Worm (Caenorhabditis elegans): Measurements from ENCODE around the gene ostf-4.

The ostf-4 gene

DNA sequence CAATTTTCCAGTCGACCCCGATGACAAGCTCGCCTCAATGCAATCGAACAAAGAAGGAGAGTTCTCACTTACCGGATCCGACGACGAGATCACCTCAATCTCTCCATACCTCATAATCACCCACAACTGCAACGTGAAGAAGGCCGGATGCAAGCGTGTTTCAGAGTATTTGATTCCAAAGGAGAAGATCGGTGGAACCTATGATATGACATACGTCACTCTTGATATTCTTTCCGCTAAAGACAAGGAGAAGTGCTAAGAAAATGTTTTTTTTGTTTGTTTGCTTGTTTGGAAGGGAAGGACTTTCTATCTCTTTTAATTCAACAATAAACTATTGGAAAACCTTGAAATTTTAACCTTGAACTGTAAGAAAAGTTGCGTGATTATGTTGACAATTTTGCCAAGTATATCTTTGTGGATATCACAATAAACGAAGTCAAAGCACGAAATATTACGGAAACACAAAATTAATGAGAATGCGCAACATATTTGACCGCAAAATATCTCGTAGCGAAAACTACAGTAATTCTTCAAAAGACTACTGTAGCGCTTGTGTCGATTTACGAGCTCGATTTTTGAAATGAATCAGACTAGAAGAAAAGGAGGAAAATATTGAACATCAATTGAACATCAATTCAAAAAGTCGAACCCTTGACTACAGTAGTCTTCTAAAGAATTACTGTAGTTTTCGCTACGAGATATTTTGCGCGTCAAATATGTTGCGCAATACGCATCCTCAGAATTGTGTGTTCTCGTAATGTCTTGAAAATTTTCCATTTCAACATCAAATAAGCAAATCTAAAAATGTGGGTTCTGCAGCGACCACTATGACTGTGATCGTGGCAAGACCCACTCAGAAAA lies 20.9 kb upstream of the ostf-4 start (continued):
- no peak for TF ChIP-seq zfp-2 (tag; optimal IDR thresholded peaks at IDR 0.05)
- TF ChIP-seq nhr-77 (tag; optimal IDR thresholded peaks at IDR 0.05) = no peak
- TF ChIP-seq nhr-25 (tag; optimal IDR thresholded peaks at IDR 0.05; ENCODE audit: borderline replicate concordance, insufficient read depth) = peak; percentile 56
- TF ChIP-seq unc-62 (GFP tag; optimal IDR thresholded peaks at IDR 0.05 in 1 of 2) = peak in 1 of 2 experiments; percentile 8
- TF ChIP-seq unc-62 (tag; optimal IDR thresholded peaks at IDR 0.05) = no peak
- no peak for TF ChIP-seq lim-7 (GFP tag; IDR thresholded peaks at IDR 0.05)
- TF ChIP-seq daf-16 (GFP tag; optimal IDR thresholded peaks at IDR 0.05) = no peak
- TF ChIP-seq daf-16 (tag; optimal IDR thresholded peaks at IDR 0.05) = no peak
- no peak for TF ChIP-seq daf-12 (tag; optimal IDR thresholded peaks at IDR 0.05)

DNA sequence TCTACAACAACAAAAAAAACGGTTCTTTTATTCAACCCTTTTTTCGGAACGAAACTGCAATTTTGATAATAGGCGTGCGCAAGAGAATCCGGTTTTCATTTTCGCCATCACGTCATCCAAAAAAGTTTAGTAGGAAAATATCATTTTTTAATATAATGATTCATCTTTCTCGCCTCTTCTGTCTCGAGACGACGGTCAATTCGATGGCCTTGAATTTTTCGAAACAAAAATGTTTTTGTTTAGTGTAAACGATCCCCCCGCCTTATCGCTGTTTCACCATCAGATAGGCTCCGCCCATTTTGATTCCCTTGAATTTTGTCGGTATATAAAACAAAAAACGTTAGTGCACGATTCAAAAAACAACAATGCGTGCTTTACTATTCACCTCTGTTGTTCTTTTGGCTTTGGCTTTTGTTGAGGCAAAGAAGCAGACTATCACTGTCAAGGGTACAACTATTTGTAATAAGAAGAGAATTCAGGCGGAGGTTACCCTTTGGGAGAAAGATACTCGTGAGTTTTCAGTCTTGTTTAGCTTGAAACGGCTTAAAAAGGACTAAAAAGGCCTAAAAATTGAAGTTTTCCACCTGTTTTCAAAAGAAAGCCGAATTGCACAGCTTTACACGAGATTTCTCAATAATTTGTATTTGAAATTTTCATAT lies 19.3 kb upstream of the ostf-4 start, which contains the start of gene ttr-15:
ttr-15 (plus strand) TSS at position 340 of the 659 bp plus-strand sequence.
- TF ChIP-seq F26F4.8 (GFP tag; conservative IDR thresholded peaks at IDR 0.05) = no peak
- no peak for TF ChIP-seq fkh-10 (GFP tag; optimal IDR thresholded peaks at IDR 0.05)
- peak; percentile 19 for TF ChIP-seq mes-2 (tag; optimal IDR thresholded peaks at IDR 0.05; ENCODE audit: poor library complexity, severe bottlenecking)
- TF ChIP-seq php-3 (GFP tag; IDR thresholded peaks at IDR 0.05) = no peak
- TF ChIP-seq nhr-6 (tag; optimal IDR thresholded peaks at IDR 0.05) = no peak
- no peak for TF ChIP-seq Y75B8A.6 (GFP tag; IDR thresholded peaks at IDR 0.05)
- TF ChIP-seq aly-2 (tag; optimal IDR thresholded peaks at IDR 0.05) = no peak
- peak; percentile 24 for TF ChIP-seq mxl-3 (GFP tag; optimal IDR thresholded peaks at IDR 0.05)
- no peak for TF ChIP-seq saeg-2 (GFP tag; IDR thresholded peaks at IDR 0.05)
- TF ChIP-seq hlh-11 (tag; optimal IDR thresholded peaks at IDR 0.05) = peak; percentile 51
- peak in 1 of 2 experiments; percentile 12 for TF ChIP-seq mdl-1 (tag; optimal IDR thresholded peaks at IDR 0.05)
- no peak for TF ChIP-seq lin-38 (GFP tag; IDR thresholded peaks at IDR 0.05)
- no peak for TF ChIP-seq ZK337.2 (GFP tag; IDR thresholded peaks at IDR 0.05)
- no peak for TF ChIP-seq daf-12 (tag; optimal IDR thresholded peaks at IDR 0.05)
- no peak for TF ChIP-seq ctbp-1 (GFP tag; IDR thresholded peaks at IDR 0.05)
- no peak for TF ChIP-seq ceh-32 (tag; optimal IDR thresholded peaks at IDR 0.05; ENCODE audit: poor library complexity)
- no peak for TF ChIP-seq fos-1 (tag; optimal IDR thresholded peaks at IDR 0.05)
- TF ChIP-seq tra-1 (GFP tag; IDR thresholded peaks at IDR 0.05) = 0 out of 2 replicates have a peak, but pooled peaks have one; percentile 28
- no peak for TF ChIP-seq pqm-1 (tag; optimal IDR thresholded peaks at IDR 0.05)
- TF ChIP-seq spr-3 (GFP tag; optimal IDR thresholded peaks at IDR 0.05) = no peak
- no peak for TF ChIP-seq zag-1 (tag; optimal IDR thresholded peaks at IDR 0.05)
- no peak for TF ChIP-seq lin-39 (tag; optimal IDR thresholded peaks at IDR 0.05)
- no peak for TF ChIP-seq ceh-82 (tag; optimal IDR thresholded peaks at IDR 0.05)
- TF ChIP-seq mdt-29 (GFP tag; IDR thresholded peaks at IDR 0.05) = no peak
- TF ChIP-seq dve-1 (tag; optimal IDR thresholded peaks at IDR 0.05; ENCODE audit: insufficient read depth) = peak; percentile 72
- peak; percentile 38 for TF ChIP-seq nhr-25 (tag; optimal IDR thresholded peaks at IDR 0.05; ENCODE audit: borderline replicate concordance, insufficient read depth)
- TF ChIP-seq F37D6.2 (tag; optimal IDR thresholded peaks at IDR 0.05) = no peak
- peak; percentile 96 for TF ChIP-seq ama-1 (optimal IDR thresholded peaks at IDR 0.05)
- no peak for TF ChIP-seq unc-130 (GFP tag; optimal IDR thresholded peaks at IDR 0.05)
- no peak for TF ChIP-seq gei-8 (GFP tag; optimal IDR thresholded peaks at IDR 0.05)
- no peak for TF ChIP-seq F49E8.2 (tag; optimal IDR thresholded peaks at IDR 0.05; ENCODE audit: borderline replicate concordance)
- TF ChIP-seq ceh-62 (tag; optimal IDR thresholded peaks at IDR 0.05) = no peak
- TF ChIP-seq duxl-1 (tag; optimal IDR thresholded peaks at IDR 0.05; ENCODE audit: poor library complexity) = no peak
- no peak for TF ChIP-seq snpc-4 (tag; optimal IDR thresholded peaks at IDR 0.05)
- TF ChIP-seq Y48G9A.11 (GFP tag; IDR thresholded peaks at IDR 0.05) = no peak
- no peak for TF ChIP-seq nhr-77 (tag; optimal IDR thresholded peaks at IDR 0.05)
- TF ChIP-seq dpl-1 (GFP tag; optimal IDR thresholded peaks at IDR 0.05) = no peak
- peak; percentile 34 for TF ChIP-seq hlh-30 (tag; optimal IDR thresholded peaks at IDR 0.05; ENCODE audit: insufficient read depth)
- peak; percentile 1 for TF ChIP-seq nhr-76 (tag; optimal IDR thresholded peaks at IDR 0.05)
- TF ChIP-seq set-16 (GFP tag; IDR thresholded peaks at IDR 0.05) = no peak
- no peak for TF ChIP-seq unc-39 (tag; optimal IDR thresholded peaks at IDR 0.05)

All from whole organism, L4 larva.